Worm (Caenorhabditis elegans) whole organism, L2 larva: ENCODE results near the gene ric-4.

ENCODE experiments used
- C34F6.9 ChIP-seq: fragments of 150-350 bp; optimal IDR thresholded peaks from 2 replicates; lab custom pipeline; 2014; ENCODE audit warnings: missing biosample characterization, missing genetic modification characterization
- F13H6.1 ChIP-seq: sonication (generic microtip); optimal IDR thresholded peaks from 2 replicates; lab custom pipeline; 2016; ENCODE audit warnings: missing genetic modification characterization, missing compliant biosample characterization
- R02D3.7 ChIP-seq: fragments of 150-350 bp; optimal IDR thresholded peaks from 2 replicates; lab custom pipeline; 2014; ENCODE audit warnings: missing biosample characterization, missing genetic modification characterization
- ZK546.5 ChIP-seq: sonication (generic microtip); optimal IDR thresholded peaks from 2 replicates; lab custom pipeline; 2017; ENCODE audit warnings: missing biosample characterization, missing genetic modification characterization
- aly-2 ChIP-seq: fragments of 150-350 bp; optimal IDR thresholded peaks from 2 replicates; lab custom pipeline; 2014; ENCODE audit warnings: missing biosample characterization, missing genetic modification characterization
- ama-1 ChIP-seq: fragments of 150-350 bp; optimal IDR thresholded peaks from 2 replicates; lab custom pipeline; 2018; ENCODE audit warnings: inconsistent platforms
- blmp-1 ChIP-seq: sonication (generic microtip); optimal IDR thresholded peaks from 2 replicates; lab custom pipeline; 2017; ENCODE audit warnings: missing genetic modification characterization, mild to moderate bottlenecking, missing compliant biosample characterization, antibody characterized with exemption, moderate library complexity; ENCODE audit not compliant: insufficient read depth
- crh-2 ChIP-seq: sonication (generic microtip); optimal IDR thresholded peaks from 2 replicates; lab custom pipeline; 2017; ENCODE audit warnings: missing biosample characterization, missing genetic modification characterization
- dmd-4 ChIP-seq: sonication (generic microtip); optimal IDR thresholded peaks from 2 replicates; lab custom pipeline; 2017; ENCODE audit warnings: missing biosample characterization, missing genetic modification characterization
- elt-1 ChIP-seq: fragments of 150-350 bp; optimal IDR thresholded peaks from 2 replicates; lab custom pipeline; 2014; ENCODE audit warnings: missing biosample characterization, missing genetic modification characterization
- fos-1 ChIP-seq: fragments of 150-350 bp; optimal IDR thresholded peaks from 2 replicates; lab custom pipeline; 2014; ENCODE audit warnings: missing biosample characterization, missing genetic modification characterization
- gmeb-1 ChIP-seq: fragments of 150-350 bp; optimal IDR thresholded peaks from 2 replicates; lab custom pipeline; 2014; ENCODE audit warnings: missing biosample characterization, missing genetic modification characterization
- lin-11 ChIP-seq: fragments of 150-350 bp; sonication (generic microtip); optimal IDR thresholded peaks from 2 replicates; lab custom pipeline; 2014; ENCODE audit warnings: missing biosample characterization, missing genetic modification characterization, inconsistent platforms, mixed read lengths
- lin-13 ChIP-seq: fragments of 150-350 bp; optimal IDR thresholded peaks from 2 replicates; lab custom pipeline; 2014; ENCODE audit warnings: missing biosample characterization, missing genetic modification reagents, missing genetic modification characterization
- lin-39 ChIP-seq: fragments of 150-350 bp; optimal IDR thresholded peaks from 2 replicates; lab custom pipeline; 2014; ENCODE audit warnings: missing biosample characterization, missing genetic modification reagents, missing genetic modification characterization
- lsy-2 ChIP-seq, 2 experiments: fragments of 150-350 bp in 1 of 2; sonication (generic microtip) in 1 of 2; optimal IDR thresholded peaks; 2 replicates each; lab custom pipeline; 2014 to 2017; ENCODE audit warnings: missing biosample characterization in 2 of 2, missing genetic modification characterization in 2 of 2
- mab-5 ChIP-seq: fragments of 150-350 bp; optimal IDR thresholded peaks from 2 replicates; lab custom pipeline; 2014; ENCODE audit warnings: missing biosample characterization, missing genetic modification characterization
- mbf-1 ChIP-seq: sonication (generic microtip); optimal IDR thresholded peaks from 2 replicates; lab custom pipeline; 2017; ENCODE audit warnings: missing biosample characterization, missing genetic modification characterization
- mdl-1 ChIP-seq, 2 experiments: fragments of 150-350 bp in 1 of 2; sonication (generic microtip) in 1 of 2; optimal IDR thresholded peaks; 2 replicates each; lab custom pipeline; 2017; ENCODE audit warnings: missing biosample characterization in 2 of 2, missing genetic modification characterization in 2 of 2
- nhr-10 ChIP-seq: sonication (generic microtip); optimal IDR thresholded peaks from 2 replicates; lab custom pipeline; 2017; ENCODE audit warnings: missing biosample characterization, missing genetic modification characterization
- nhr-11 ChIP-seq: fragments of 150-350 bp; optimal IDR thresholded peaks from 2 replicates; lab custom pipeline; 2014; ENCODE audit warnings: missing biosample characterization, missing genetic modification characterization
- nhr-12 ChIP-seq: fragments of 150-350 bp; optimal IDR thresholded peaks from 2 replicates; lab custom pipeline; 2014; ENCODE audit warnings: missing biosample characterization, missing genetic modification characterization
- nhr-129 ChIP-seq: fragments of 150-350 bp; optimal IDR thresholded peaks from 2 replicates; lab custom pipeline; 2014; ENCODE audit warnings: missing biosample characterization, missing genetic modification characterization
- nhr-21 ChIP-seq: fragments of 150-350 bp; optimal IDR thresholded peaks from 2 replicates; lab custom pipeline; 2014; ENCODE audit warnings: missing biosample characterization, missing genetic modification characterization
- nhr-23 ChIP-seq: fragments of 150-350 bp; optimal IDR thresholded peaks from 2 replicates; lab custom pipeline; 2014; ENCODE audit warnings: missing biosample characterization, missing genetic modification reagents, missing genetic modification characterization
- nhr-25 ChIP-seq: fragments of 150-350 bp; sonication (generic microtip); optimal IDR thresholded peaks from 3 replicates; lab custom pipeline; 2014; ENCODE audit warnings: missing biosample characterization, missing genetic modification characterization
- nhr-6 ChIP-seq: fragments of 150-350 bp; optimal IDR thresholded peaks from 2 replicates; lab custom pipeline; 2014; ENCODE audit warnings: missing biosample characterization, missing genetic modification characterization
- nhr-77 ChIP-seq: fragments of 150-350 bp; optimal IDR thresholded peaks from 2 replicates; lab custom pipeline; 2014; ENCODE audit warnings: missing biosample characterization, missing genetic modification characterization
- peb-1 ChIP-seq: fragments of 150-350 bp; optimal IDR thresholded peaks from 2 replicates; lab custom pipeline; 2014; ENCODE audit warnings: missing biosample characterization, missing genetic modification characterization
- skn-1 ChIP-seq: sonication (generic microtip); optimal IDR thresholded peaks from 2 replicates; lab custom pipeline; 2017; ENCODE audit warnings: missing biosample characterization, missing genetic modification characterization
- sma-3 ChIP-seq: sonication (generic microtip); optimal IDR thresholded peaks from 2 replicates; lab custom pipeline; 2016; ENCODE audit warnings: missing genetic modification reagents, missing genetic modification characterization, missing compliant biosample characterization
- sma-9 ChIP-seq, 2 experiments: fragments of 150-350 bp in 1 of 2; sonication (generic microtip) in 1 of 2; optimal IDR thresholded peaks; 2 replicates each; lab custom pipeline; 2014 to 2016; ENCODE audit warnings: missing genetic modification characterization in 2 of 2, mild to moderate bottlenecking in 1 of 2, missing biosample characterization in 1 of 2, missing compliant biosample characterization in 1 of 2, missing genetic modification reagents in 1 of 2, moderate library complexity in 1 of 2
- snpc-4 ChIP-seq: fragments of 150-350 bp; optimal IDR thresholded peaks from 2 replicates; lab custom pipeline; 2014; ENCODE audit warnings: missing biosample characterization, missing genetic modification characterization
- unc-55 ChIP-seq: fragments of 150-350 bp; sonication (generic microtip); optimal IDR thresholded peaks from 3 replicates; lab custom pipeline; 2014; ENCODE audit warnings: missing biosample characterization, missing genetic modification reagents, missing genetic modification characterization
- unc-62 ChIP-seq: fragments of 150-350 bp; optimal IDR thresholded peaks from 2 replicates; lab custom pipeline; 2014; ENCODE audit warnings: missing biosample characterization, missing genetic modification reagents, missing genetic modification characterization
- zag-1 ChIP-seq: fragments of 150-350 bp; optimal IDR thresholded peaks from 2 replicates; lab custom pipeline; 2014; ENCODE audit warnings: missing biosample characterization, missing genetic modification characterization
- ztf-1 ChIP-seq: fragments of 200-800 bp; sonication (Bioruptor generic); conservative IDR thresholded peaks from 2 replicates; pipeline ENCODE4 v1.3.6; 2022; ENCODE audit warnings: missing genetic modification characterization, missing compliant biosample characterization
- ztf-11 ChIP-seq: sonication (generic microtip); optimal IDR thresholded peaks from 2 replicates; lab custom pipeline; 2017; ENCODE audit warnings: missing biosample characterization, missing genetic modification characterization

ric-4 gene

DNA sequence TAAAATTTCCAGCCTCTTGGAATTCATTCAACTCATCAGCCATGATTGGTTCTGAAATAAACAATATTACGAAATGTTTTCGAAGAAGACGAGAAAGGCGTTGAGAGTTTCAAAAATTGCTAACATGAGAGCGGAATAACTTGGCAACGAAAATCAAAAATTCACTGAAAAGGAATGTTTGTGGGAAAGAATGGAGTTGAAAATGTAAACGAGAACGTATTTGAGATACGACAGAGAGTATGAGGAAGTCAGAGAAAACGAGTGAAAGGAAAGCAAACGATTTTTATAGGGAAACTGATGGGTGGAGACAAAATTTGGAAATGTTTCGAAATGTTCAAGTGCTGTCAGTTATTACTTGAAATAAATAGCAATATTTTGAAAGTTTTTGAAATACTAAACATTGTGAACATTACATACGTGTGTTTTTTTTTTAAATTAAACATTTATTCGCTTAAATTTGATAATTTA lies 15.1 kb downstream of the ric-4 start, which contains the start of gene rop-1:
Gene rop-1 (minus strand): TSS at position 51 of the 468 bp plus-strand sequence.
- no peak for TF ChIP-seq nhr-6 (tag; lab: Kevin White, UChicago)
- peak; percentile 19 for TF ChIP-seq ama-1
- no peak for TF ChIP-seq mdl-1 (tag; optimal IDR thresholded peaks at IDR 0.05; lab: Kevin White, UChicago)
- no peak for TF ChIP-seq lin-11 (tag; lab: Kevin White, UChicago)
- TF ChIP-seq nhr-25 (tag; lab: Kevin White, UChicago): no peak
- TF ChIP-seq nhr-12 (tag; lab: Kevin White, UChicago): no peak
- TF ChIP-seq elt-1 (tag; lab: Kevin White, UChicago): no peak
- TF ChIP-seq aly-2: no peak
- peak; percentile 53 for TF ChIP-seq blmp-1
- peak; percentile 60 for TF ChIP-seq C34F6.9 (tag; lab: Kevin White, UChicago)
- TF ChIP-seq nhr-21: no peak
- TF ChIP-seq sma-9 (GFP tag; optimal IDR thresholded peaks at IDR 0.05; lab: Kevin White, UChicago): no peak
- no peak for TF ChIP-seq sma-9 (tag; optimal IDR thresholded peaks at IDR 0.05; lab: Kevin White, UChicago)
- no peak for TF ChIP-seq F13H6.1 (tag; lab: Kevin White, UChicago)
- TF ChIP-seq ZK546.5 (tag; lab: Kevin White, UChicago): no peak
- TF ChIP-seq skn-1 (tag; lab: Kevin White, UChicago): no peak
- no peak for TF ChIP-seq lin-39 (tag; lab: Kevin White, UChicago)
- no peak for TF ChIP-seq mab-5 (tag; lab: Kevin White, UChicago)
- TF ChIP-seq nhr-23: no peak
- no peak for TF ChIP-seq ztf-11 (tag; lab: Kevin White, UChicago)
- TF ChIP-seq fos-1 (tag; lab: Kevin White, UChicago): peak; percentile 48
- TF ChIP-seq nhr-129 (tag; lab: Kevin White, UChicago): peak; percentile 88
- TF ChIP-seq crh-2 (tag; lab: Kevin White, UChicago): no peak
- no peak for TF ChIP-seq nhr-77 (tag; lab: Kevin White, UChicago)
- TF ChIP-seq gmeb-1 (tag; lab: Kevin White, UChicago): peak; percentile 2
- peak in 1 of 2 experiments; percentile 15 for TF ChIP-seq lsy-2 (tag; optimal IDR thresholded peaks at IDR 0.05; lab: Kevin White, UChicago)
- peak; percentile 75 for TF ChIP-seq unc-55
- no peak for TF ChIP-seq lin-13 (GFP tag; lab: Kevin White, UChicago)
- no peak for TF ChIP-seq mbf-1 (tag; lab: Kevin White, UChicago)

DNA sequence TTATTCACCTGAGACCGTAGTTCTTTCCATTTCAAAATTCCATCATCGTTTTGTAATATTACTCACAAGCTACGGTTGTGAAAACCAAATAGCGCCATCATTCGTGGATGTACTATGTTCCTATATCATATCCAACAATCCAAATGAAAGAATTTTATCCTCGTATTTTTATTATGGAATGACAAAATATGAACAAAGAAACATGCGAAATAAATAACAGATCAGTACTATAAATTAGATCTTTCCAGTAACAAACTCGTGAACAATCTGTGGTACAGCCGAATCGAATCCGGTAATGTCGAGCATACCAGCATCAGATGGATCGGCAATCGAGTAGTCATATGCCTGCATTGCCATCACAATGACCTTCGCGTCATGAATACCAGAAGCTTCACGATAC lies 17.4 kb downstream of the ric-4 start:
- TF ChIP-seq mdl-1 (tag; optimal IDR thresholded peaks at IDR 0.05; lab: Kevin White, UChicago) (no peak), C34F6.9 (tag; lab: Kevin White, UChicago) (no peak), blmp-1 (no peak), ztf-1 (GFP tag; lab: Robert Waterston, UW) (no peak), ama-1 (no peak), unc-62 (GFP tag; lab: Kevin White, UChicago) (no peak), nhr-23 (no peak), sma-3 (GFP tag; lab: Kevin White, UChicago) (no peak)

DNA sequence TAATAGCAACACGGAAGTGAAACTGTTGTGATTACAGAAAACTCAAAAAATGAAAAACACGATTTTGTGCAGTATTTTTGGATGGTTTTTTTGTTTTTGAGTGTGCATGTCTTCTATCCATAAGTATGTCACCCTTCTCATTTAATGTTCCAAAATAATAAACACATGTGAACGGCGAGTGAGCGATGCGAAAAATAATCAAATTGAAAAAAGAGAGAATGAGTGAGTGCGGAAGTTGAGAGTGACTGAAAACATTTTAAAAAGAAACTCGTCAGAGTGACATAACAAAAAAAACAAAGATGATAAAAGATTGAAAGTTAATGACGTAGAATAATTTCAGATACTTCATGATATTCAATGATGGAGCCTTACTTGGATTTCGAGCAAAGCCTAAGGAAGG lies 20.6 kb downstream of the ric-4 start:
- TF ChIP-seq elt-1 (tag; lab: Kevin White, UChicago) (no peak), unc-55 (no peak), mdl-1 (tag; optimal IDR thresholded peaks at IDR 0.05; lab: Kevin White, UChicago) (no peak)

DNA sequence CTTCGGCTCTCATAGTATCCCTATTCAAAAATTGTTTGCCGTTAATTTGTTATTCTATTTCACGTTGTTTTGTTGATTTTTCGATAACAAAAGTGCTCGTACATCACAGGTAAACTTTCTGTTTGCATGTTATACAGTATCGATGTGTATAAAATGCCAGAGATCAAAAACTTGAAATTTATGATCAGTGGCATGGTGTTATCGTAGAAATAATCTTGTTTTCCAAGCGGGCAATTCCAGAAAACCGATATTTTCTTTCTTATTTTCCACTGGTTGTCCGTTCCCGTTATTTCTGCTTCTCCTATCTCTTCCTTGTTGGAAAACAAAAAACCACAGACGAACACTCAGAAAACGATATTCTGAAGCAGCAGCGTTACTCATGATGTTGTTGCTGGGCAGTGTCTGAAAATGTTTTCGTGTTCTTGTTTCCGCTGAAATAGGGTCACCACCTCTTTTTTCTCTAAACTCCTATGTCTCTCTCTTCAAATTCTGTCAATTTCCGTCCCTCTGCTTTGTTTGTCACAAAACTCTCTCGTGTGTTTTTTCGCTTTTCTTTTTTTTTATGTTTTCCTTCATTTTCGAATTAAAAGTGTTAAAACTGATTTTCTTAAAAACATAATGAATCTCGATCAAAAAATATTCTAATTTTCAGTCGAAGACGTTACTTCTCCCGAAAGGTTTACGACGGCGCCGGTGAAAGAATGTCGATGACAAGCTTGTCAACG lies 21.7 kb downstream of the ric-4 start, which contains the start of gene akt-1:
Gene akt-1 (plus strand): TSS at position 651 of the 725 bp plus-strand sequence.
- TF ChIP-seq F13H6.1 (tag; lab: Kevin White, UChicago) (no peak), skn-1 (tag; lab: Kevin White, UChicago) (no peak), dmd-4 (tag; lab: Kevin White, UChicago) (no peak), lin-11 (tag; lab: Kevin White, UChicago) (no peak), nhr-10 (tag; lab: Kevin White, UChicago) (no peak), sma-3 (GFP tag; lab: Kevin White, UChicago) (no peak), fos-1 (tag; lab: Kevin White, UChicago) (no peak), nhr-129 (tag; lab: Kevin White, UChicago) (no peak), nhr-23 (no peak), nhr-11 (tag; lab: Kevin White, UChicago) (no peak), zag-1 (tag; lab: Kevin White, UChicago) (no peak), peb-1 (tag; lab: Kevin White, UChicago) (no peak), nhr-6 (tag; lab: Kevin White, UChicago) (no peak), lsy-2 (tag; optimal IDR thresholded peaks at IDR 0.05; lab: Kevin White, UChicago) (no peak), unc-62 (GFP tag; lab: Kevin White, UChicago) (no peak), snpc-4 (tag; lab: Kevin White, UChicago) (no peak), R02D3.7 (no peak), crh-2 (tag; lab: Kevin White, UChicago) (no peak), unc-55 (no peak)
